Worm (Caenorhabditis elegans) whole organism, L2 larva: Measurements from ENCODE around the gene Y39G8B.5.

ENCODE experiments used
- alr-1 ChIP-seq: fragments of 150-350 bp; optimal IDR thresholded peaks from 2 replicates; lab custom pipeline; 2014; ENCODE audit warnings: missing biosample characterization, missing genetic modification characterization
- aly-2 ChIP-seq: fragments of 150-350 bp; optimal IDR thresholded peaks from 2 replicates; lab custom pipeline; 2014; ENCODE audit warnings: missing biosample characterization, missing genetic modification characterization
- elt-3 ChIP-seq: sonication (generic microtip); optimal IDR thresholded peaks from 2 replicates; lab custom pipeline; 2017; ENCODE audit warnings: missing biosample characterization, missing genetic modification characterization
- mdl-1 ChIP-seq, 2 experiments: fragments of 150-350 bp in 1 of 2; sonication (generic microtip) in 1 of 2; optimal IDR thresholded peaks; 2 replicates each; lab custom pipeline; 2017; ENCODE audit warnings: missing biosample characterization in 2 of 2, missing genetic modification characterization in 2 of 2
- nhr-12 ChIP-seq: fragments of 150-350 bp; optimal IDR thresholded peaks from 2 replicates; lab custom pipeline; 2014; ENCODE audit warnings: missing biosample characterization, missing genetic modification characterization
- nhr-21 ChIP-seq: fragments of 150-350 bp; optimal IDR thresholded peaks from 2 replicates; lab custom pipeline; 2014; ENCODE audit warnings: missing biosample characterization, missing genetic modification characterization

ce11 chrII:14040204-14040842 is 48.7 kb upstream of the Y39G8B.5 start:
- TF ChIP-seq aly-2 (tag; lab: Kevin White, UChicago) = no peak
- TF ChIP-seq alr-1 = no peak
- no peak for TF ChIP-seq nhr-12 (tag; lab: Kevin White, UChicago)
- TF ChIP-seq nhr-21 (tag; lab: Kevin White, UChicago) = peak; percentile 93
- peak; percentile 96 to 98 for TF ChIP-seq mdl-1 (tag; optimal IDR thresholded peaks at IDR 0.05; lab: Kevin White, UChicago)
- TF ChIP-seq elt-3 (tag; lab: Kevin White, UChicago) = no peak
